Worm (Caenorhabditis elegans) whole organism, L2 larva: ENCODE data around the gene ZC250.4.
A peak's percentile ranks its signal among the peaks of the same experiment; 100 is the strongest.

ENCODE experiments used
- R02D3.7 ChIP-seq: fragments of 150-350 bp; optimal IDR thresholded peaks from 2 replicates; lab custom pipeline; 2014; ENCODE audit warnings: missing biosample characterization, missing genetic modification characterization
- Y55F3AM.14 ChIP-seq: fragments of 200-800 bp; sonication (Bioruptor generic); optimal IDR thresholded peaks from 2 replicates; lab custom pipeline; 2018; ENCODE audit warnings: mild to moderate bottlenecking, missing genetic modification characterization, missing compliant biosample characterization
- ama-1 ChIP-seq: fragments of 150-350 bp; optimal IDR thresholded peaks from 2 replicates; lab custom pipeline; 2018; ENCODE audit warnings: inconsistent platforms
- nhr-10 ChIP-seq: sonication (generic microtip); optimal IDR thresholded peaks from 2 replicates; lab custom pipeline; 2017; ENCODE audit warnings: missing biosample characterization, missing genetic modification characterization
- nhr-129 ChIP-seq: fragments of 150-350 bp; optimal IDR thresholded peaks from 2 replicates; lab custom pipeline; 2014; ENCODE audit warnings: missing biosample characterization, missing genetic modification characterization
- skn-1 ChIP-seq: sonication (generic microtip); optimal IDR thresholded peaks from 2 replicates; lab custom pipeline; 2017; ENCODE audit warnings: missing biosample characterization, missing genetic modification characterization
- snpc-4 ChIP-seq: fragments of 150-350 bp; optimal IDR thresholded peaks from 2 replicates; lab custom pipeline; 2014; ENCODE audit warnings: missing biosample characterization, missing genetic modification characterization
- unc-55 ChIP-seq: fragments of 150-350 bp; sonication (generic microtip); optimal IDR thresholded peaks from 3 replicates; lab custom pipeline; 2014; ENCODE audit warnings: missing biosample characterization, missing genetic modification reagents, missing genetic modification characterization
- ztf-1 ChIP-seq: fragments of 200-800 bp; sonication (Bioruptor generic); conservative IDR thresholded peaks from 2 replicates; pipeline ENCODE4 v1.3.6; 2022; ENCODE audit warnings: missing genetic modification characterization, missing compliant biosample characterization
- ztf-4 ChIP-seq: fragments of 150-350 bp; optimal IDR thresholded peaks from 2 replicates; lab custom pipeline; 2014; ENCODE audit warnings: missing biosample characterization, missing genetic modification characterization

DNA sequence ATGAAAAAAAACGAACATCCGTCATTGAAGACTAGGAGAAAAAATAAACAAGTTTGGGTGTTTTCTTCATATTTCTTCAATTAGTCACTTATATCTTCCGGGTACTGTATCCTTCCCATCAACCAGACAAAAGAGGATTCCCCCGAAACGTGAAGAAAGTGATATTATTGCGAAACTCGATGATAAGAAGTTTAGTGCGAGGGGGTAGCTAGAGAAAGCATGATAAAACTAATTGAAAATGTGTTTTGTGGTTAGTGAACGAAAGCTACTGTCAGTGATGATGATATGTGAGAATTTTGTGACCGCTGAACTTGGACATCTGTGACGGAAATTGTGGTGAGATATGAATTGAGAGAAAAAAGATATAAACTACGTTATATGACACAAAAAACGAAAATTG, 10.0 kb upstream of the ZC250.4 start:
- no peak for TF ChIP-seq ztf-4 (tag; lab: Kevin White, UChicago)
- no peak for TF ChIP-seq R02D3.7
- no peak for TF ChIP-seq Y55F3AM.14 (GFP tag; lab: Kevin White, UChicago)
- TF ChIP-seq snpc-4 (tag; lab: Kevin White, UChicago): no peak
- TF ChIP-seq nhr-129 (tag; lab: Kevin White, UChicago): peak; percentile 10
- TF ChIP-seq ama-1 (lab: Kevin White, UChicago): no peak
- no peak for TF ChIP-seq skn-1 (tag; lab: Kevin White, UChicago)
- TF ChIP-seq unc-55: no peak
- no peak for TF ChIP-seq nhr-10 (tag; lab: Kevin White, UChicago)
- TF ChIP-seq ztf-1 (GFP tag; lab: Robert Waterston, UW): no peak
